Worm (Caenorhabditis elegans): Measurements from ENCODE around the gene ttr-12.
A peak's percentile ranks its signal among the peaks of the same experiment; 100 is the strongest.

Gene ttr-12

ce11 chrV:20623060-20623459, 14.5 kb upstream of the ttr-12 start, which contains the start of gene F46B3.8:
TSS of gene F46B3.8 (minus strand) at chrV:20623160.
- no peak for TF ChIP-seq syd-9 (tag; optimal IDR thresholded peaks at IDR 0.05)

- TF ChIP-seq nfya-1 (tag; optimal IDR thresholded peaks at IDR 0.05) (no peak), K02D7.2 (tag; optimal IDR thresholded peaks at IDR 0.05) (no peak), elt-4 (tag; optimal IDR thresholded peaks at IDR 0.05) (no peak), madf-2 (tag; optimal IDR thresholded peaks at IDR 0.05) (no peak), ama-1 (optimal IDR thresholded peaks at IDR 0.05) (no peak), hlh-30 (tag; optimal IDR thresholded peaks at IDR 0.05; ENCODE audit: insufficient read depth) (no peak), pros-1 (tag; optimal IDR thresholded peaks at IDR 0.05) (no peak), hlh-8 (tag; optimal IDR thresholded peaks at IDR 0.05) (no peak), fkh-10 (GFP tag; optimal IDR thresholded peaks at IDR 0.05) (no peak), mec-3 (tag; optimal IDR thresholded peaks at IDR 0.05; ENCODE audit: borderline replicate concordance) (no peak), unc-42 (tag; optimal IDR thresholded peaks at IDR 0.05) (no peak), tbx-7 (tag; optimal IDR thresholded peaks at IDR 0.05) (no peak), npax-4 (tag; optimal IDR thresholded peaks at IDR 0.05) (no peak), F13H6.1 (tag; optimal IDR thresholded peaks at IDR 0.05) (no peak), ceh-22 (tag; optimal IDR thresholded peaks at IDR 0.05) (no peak), Y22D7AL.16 (tag; optimal IDR thresholded peaks at IDR 0.05) (no peak), ceh-14 (tag; optimal IDR thresholded peaks at IDR 0.05) (no peak), odd-2 (tag; optimal IDR thresholded peaks at IDR 0.05) (no peak), pqm-1 (tag; optimal IDR thresholded peaks at IDR 0.05) (no peak), pha-4 (tag; optimal IDR thresholded peaks at IDR 0.05) (no peak)
Observed at ce11 chrV:20618632-20619031, 10.0 kb upstream of the ttr-12 start, which contains the start of gene F46B3.7. TSS of gene F46B3.7 (minus strand) at chrV:20618732.

ce11 chrV:20609494-20609893, 906 bp upstream of the ttr-12 start, which contains the start of gene grd-2:
TSS of gene grd-2 (plus strand) at chrV:20609794.
- TF ChIP-seq npax-4 (tag; optimal IDR thresholded peaks at IDR 0.05) (no peak), unc-42 (tag; optimal IDR thresholded peaks at IDR 0.05) (no peak), che-1 (tag; optimal IDR thresholded peaks at IDR 0.05) (no peak), dve-1 (tag; optimal IDR thresholded peaks at IDR 0.05) (no peak), ceh-24 (tag; optimal IDR thresholded peaks at IDR 0.05) (no peak), ahr-1 (tag; optimal IDR thresholded peaks at IDR 0.05) (no peak)

ce11 chrV:20606617-20607016, 2.0 kb downstream of the ttr-12 start, which contains the start of gene F46B3.23:
TSS of gene F46B3.23 (minus strand) at chrV:20606717.
- TF ChIP-seq ceh-9 (tag; optimal IDR thresholded peaks at IDR 0.05), result no peak
- TF ChIP-seq fkh-10 (GFP tag; optimal IDR thresholded peaks at IDR 0.05), result no peak
- TF ChIP-seq ahr-1 (tag; optimal IDR thresholded peaks at IDR 0.05), result no peak
- no peak for TF ChIP-seq C38D4.7 (GFP tag; optimal IDR thresholded peaks at IDR 0.05)
- TF ChIP-seq C08G9.2 (tag; optimal IDR thresholded peaks at IDR 0.05), result no peak
- no peak for TF ChIP-seq hlh-15 (tag; optimal IDR thresholded peaks at IDR 0.05)
- TF ChIP-seq ceh-2 (tag; optimal IDR thresholded peaks at IDR 0.05), result no peak
- no peak for TF ChIP-seq eyg-1 (tag; optimal IDR thresholded peaks at IDR 0.05)
- TF ChIP-seq syd-9 (tag; optimal IDR thresholded peaks at IDR 0.05), result no peak
- no peak for TF ChIP-seq che-1 (tag; optimal IDR thresholded peaks at IDR 0.05)
- no peak for TF ChIP-seq ceh-31 (tag; optimal IDR thresholded peaks at IDR 0.05)
- no peak for TF ChIP-seq hlh-8 (tag; optimal IDR thresholded peaks at IDR 0.05)
- no peak for TF ChIP-seq T23F11.4 (GFP tag; optimal IDR thresholded peaks at IDR 0.05)
- no peak for TF ChIP-seq ceh-18 (tag; optimal IDR thresholded peaks at IDR 0.05)
- no peak for TF ChIP-seq Y22D7AL.16 (tag; optimal IDR thresholded peaks at IDR 0.05)
- TF ChIP-seq ceh-24 (tag; optimal IDR thresholded peaks at IDR 0.05), result no peak
- no peak for TF ChIP-seq mec-3 (tag; optimal IDR thresholded peaks at IDR 0.05; ENCODE audit: borderline replicate concordance)
- no peak for TF ChIP-seq F13H6.1 (tag; optimal IDR thresholded peaks at IDR 0.05)
- no peak for TF ChIP-seq tbx-2 (tag; optimal IDR thresholded peaks at IDR 0.05)

- TF ChIP-seq rnt-1 (tag; optimal IDR thresholded peaks at IDR 0.05), result peak; percentile 85
Observed at ce11 chrV:20605812-20606211, 2.8 kb downstream of the ttr-12 start.

Measured in whole organism, late embryonic.